Fruit fly (Drosophila melanogaster) whole organism, embryonic: Measurements from ENCODE around the gene CG33511.

ENCODE experiments used
- CG12659 ChIP-seq: fragments of 200-800 bp; sonication (Bioruptor generic); optimal IDR thresholded peaks from 3 replicates; lab custom pipeline; 2017; ENCODE audit warnings: mild to moderate bottlenecking, missing biosample characterization, missing genetic modification reagents, missing genetic modification characterization
- CG12942 ChIP-seq: fragments of 200-800 bp; sonication (Bioruptor generic); optimal IDR thresholded peaks from 3 replicates; lab custom pipeline; 2016; ENCODE audit warnings: missing biosample characterization, missing genetic modification characterization
- CG13287 ChIP-seq: fragments of 200-800 bp; sonication (Bioruptor generic); IDR thresholded peaks from 2 replicates; pipeline ENCODE4 v1.3.6; 2022; ENCODE audit warnings: missing biosample characterization, missing genetic modification characterization; ENCODE audit not compliant: partially characterized antibody
- CG13775 ChIP-seq: fragments of 200-800 bp; sonication (Bioruptor generic); optimal IDR thresholded peaks from 3 replicates; lab custom pipeline; 2017; ENCODE audit warnings: missing biosample characterization, mild to moderate bottlenecking, missing genetic modification characterization
- CG15479 ChIP-seq: fragments of 200-800 bp; sonication (Bioruptor generic); optimal IDR thresholded peaks from 3 replicates; lab custom pipeline; 2019; ENCODE audit warnings: missing biosample characterization, mild to moderate bottlenecking, missing genetic modification characterization, moderate library complexity
- CG2199 ChIP-seq: fragments of 200-800 bp; sonication (Bioruptor generic); IDR thresholded peaks from 3 replicates; pipeline ENCODE4 v1.3.6; 2022; ENCODE audit warnings: missing biosample characterization, missing genetic modification characterization
- CG3407 ChIP-seq: fragments of 200-800 bp; sonication (Bioruptor generic); optimal IDR thresholded peaks from 2 replicates; lab custom pipeline; 2018; ENCODE audit warnings: missing biosample characterization, mild to moderate bottlenecking, missing genetic modification characterization
- CG4328 ChIP-seq: fragments of 200-800 bp; sonication (Bioruptor generic); optimal IDR thresholded peaks from 3 replicates; lab custom pipeline; 2017; ENCODE audit warnings: missing biosample characterization, missing genetic modification reagents, missing genetic modification characterization
- CG4424 ChIP-seq: fragments of 200-800 bp; sonication (Bioruptor generic); optimal IDR thresholded peaks from 3 replicates; lab custom pipeline; 2016; ENCODE audit warnings: missing biosample characterization, missing genetic modification characterization
- CG5180 ChIP-seq: fragments of 200-800 bp; sonication (Bioruptor generic); optimal IDR thresholded peaks from 3 replicates; lab custom pipeline; 2017; ENCODE audit warnings: missing biosample characterization, missing genetic modification characterization, mild to moderate bottlenecking, moderate library complexity, missing genetic modification reagents
- CG7786 ChIP-seq: fragments of 200-800 bp; sonication (Bioruptor generic); optimal IDR thresholded peaks from 2 replicates; lab custom pipeline; 2016; ENCODE audit warnings: missing biosample characterization, missing genetic modification characterization
- GATAe ChIP-seq: fragments of 200-800 bp; sonication (Bioruptor generic); conservative IDR thresholded peaks from 2 replicates; pipeline ENCODE4 v1.3.6; 2022; ENCODE audit warnings: missing biosample characterization, missing genetic modification characterization
- Jarid2 ChIP-seq: fragments of 200-800 bp; sonication (Bioruptor generic); optimal IDR thresholded peaks from 3 replicates; lab custom pipeline; 2017; ENCODE audit warnings: mild to moderate bottlenecking, missing biosample characterization, missing genetic modification reagents, missing genetic modification characterization
- Med ChIP-seq: fragments of 200-800 bp; sonication (Bioruptor generic); peaks from one replicate; lab custom pipeline; 2016; ENCODE audit warnings: missing biosample characterization, missing genetic modification characterization, mild to moderate bottlenecking, inconsistent platforms, moderate library complexity
- NC2β ChIP-seq: fragments of 200-800 bp; sonication (Bioruptor generic); optimal IDR thresholded peaks from 2 replicates; lab custom pipeline; 2016; ENCODE audit warnings: missing biosample characterization, missing genetic modification characterization
- Nf-YC ChIP-seq: fragments of 200-800 bp; optimal IDR thresholded peaks from 3 replicates; lab custom pipeline; 2019; ENCODE audit warnings: missing biosample characterization, mild to moderate bottlenecking, missing genetic modification characterization, moderate library complexity
- NfI ChIP-seq: fragments of 200-800 bp; sonication (Bioruptor generic); optimal IDR thresholded peaks from 3 replicates; lab custom pipeline; 2018; ENCODE audit warnings: missing biosample characterization, mild to moderate bottlenecking, missing genetic modification characterization, moderate library complexity
- Side ChIP-seq: fragments of 200-800 bp; sonication (Bioruptor generic); optimal IDR thresholded peaks from 2 replicates; lab custom pipeline; 2016; ENCODE audit warnings: missing biosample characterization, missing genetic modification characterization
- Trl ChIP-seq, 3 experiments: fragments of >200 bp in 2 of 3; fragments of 200-800 bp in 1 of 3; sonication (Bioruptor generic) in 1 of 3; optimal IDR thresholded peaks; 2 replicates in 1 of 3; 3 replicates in 2 of 3; lab custom pipeline; 2016 to 2017; ENCODE audit warnings: missing biosample characterization in 1 of 3, missing genetic modification characterization in 1 of 3
- Xbp1 ChIP-seq: fragments of 200-800 bp; sonication (Bioruptor generic); optimal IDR thresholded peaks from 3 replicates; lab custom pipeline; 2016; ENCODE audit warnings: missing biosample characterization, mild to moderate bottlenecking, missing genetic modification characterization
- Xrp1 ChIP-seq: fragments of 200-800 bp; sonication (Bioruptor generic); IDR thresholded peaks from 2 replicates; pipeline ENCODE4 v1.3.6; 2022; ENCODE audit warnings: missing biosample characterization, missing genetic modification characterization
- ase ChIP-seq: fragments of 200-800 bp; sonication (Bioruptor generic); IDR thresholded peaks from 3 replicates; pipeline ENCODE4 v1.3.6; 2022; ENCODE audit warnings: missing biosample characterization, missing genetic modification characterization
- bcd ChIP-seq: fragments of 200-800 bp; sonication (Bioruptor generic); optimal IDR thresholded peaks from 2 replicates; lab custom pipeline; 2017; ENCODE audit warnings: missing biosample characterization, mild to moderate bottlenecking, missing genetic modification characterization
- bowl ChIP-seq: fragments of 200-800 bp; sonication (Bioruptor generic); IDR thresholded peaks from 2 replicates; pipeline ENCODE4 v1.3.6; 2022; ENCODE audit warnings: missing biosample characterization, missing genetic modification characterization
- bsh ChIP-seq, 2 experiments: fragments of 200-800 bp; sonication (Bioruptor generic); optimal IDR thresholded peaks; 2 replicates each; lab custom pipeline; 2017 to 2018; ENCODE audit warnings: mild to moderate bottlenecking in 2 of 2, missing biosample characterization in 2 of 2, missing genetic modification characterization in 2 of 2, moderate library complexity in 1 of 2
- chn ChIP-seq: fragments of 200-800 bp; sonication (Bioruptor generic); optimal IDR thresholded peaks from 2 replicates; lab custom pipeline; 2016; ENCODE audit warnings: missing biosample characterization, missing genetic modification characterization
- dan ChIP-seq: fragments of 200-800 bp; sonication (Bioruptor generic); IDR thresholded peaks from 2 replicates; pipeline ENCODE4 v1.3.6; 2022; ENCODE audit warnings: missing biosample characterization, missing genetic modification characterization
- danr ChIP-seq: fragments of 200-800 bp; sonication (Bioruptor generic); IDR thresholded peaks from 2 replicates; pipeline ENCODE4 v1.3.6; 2022; ENCODE audit warnings: missing biosample characterization, missing genetic modification characterization
- dmrt99B ChIP-seq: fragments of 200-800 bp; sonication (Bioruptor generic); optimal IDR thresholded peaks from 2 replicates; lab custom pipeline; 2018; ENCODE audit warnings: missing biosample characterization, mild to moderate bottlenecking, missing genetic modification characterization, moderate library complexity
- ems ChIP-seq: fragments of 200-800 bp; sonication (Bioruptor generic); optimal IDR thresholded peaks from 3 replicates; lab custom pipeline; 2016; ENCODE audit warnings: missing biosample characterization, missing genetic modification characterization
- eve ChIP-seq, 2 experiments: fragments of >200 bp; optimal IDR thresholded peaks; 2 replicates each; lab custom pipeline; 2017; ENCODE audit warnings: missing biosample characterization in 2 of 2, missing genetic modification characterization in 2 of 2
- fu2 ChIP-seq: fragments of 200-800 bp; sonication (Bioruptor generic); optimal IDR thresholded peaks from 2 replicates; lab custom pipeline; 2016; ENCODE audit warnings: missing biosample characterization, missing genetic modification characterization
- gem ChIP-seq: fragments of 200-800 bp; sonication (Bioruptor generic); optimal IDR thresholded peaks from 2 replicates; lab custom pipeline; 2019; ENCODE audit warnings: missing biosample characterization, mild to moderate bottlenecking, missing genetic modification characterization, moderate library complexity
- gro ChIP-seq: fragments of 200-800 bp; sonication (Bioruptor generic); optimal IDR thresholded peaks from 2 replicates; lab custom pipeline; 2016; ENCODE audit warnings: missing biosample characterization, missing genetic modification characterization
- jumu ChIP-seq: fragments of 200-800 bp; sonication (Bioruptor generic); optimal IDR thresholded peaks from 3 replicates; lab custom pipeline; 2016; ENCODE audit warnings: missing biosample characterization, missing genetic modification characterization
- klu ChIP-seq: fragments of 200-800 bp; sonication (Bioruptor generic); IDR thresholded peaks from 2 replicates; pipeline ENCODE4 v1.3.6; 2022; ENCODE audit warnings: missing biosample characterization, missing genetic modification characterization
- lab ChIP-seq: fragments of 200-800 bp; sonication (Bioruptor generic); optimal IDR thresholded peaks from 3 replicates; lab custom pipeline; 2017; ENCODE audit warnings: missing biosample characterization, missing genetic modification characterization, mild to moderate bottlenecking, moderate library complexity, missing genetic modification reagents
- maf-S ChIP-seq: fragments of 200-800 bp; sonication (Bioruptor generic); optimal IDR thresholded peaks from 2 replicates; lab custom pipeline; 2016; ENCODE audit warnings: missing biosample characterization, missing genetic modification characterization
- nom ChIP-seq: fragments of 200-800 bp; sonication (Bioruptor generic); optimal IDR thresholded peaks from 2 replicates; lab custom pipeline; 2017; ENCODE audit warnings: missing biosample characterization, missing genetic modification characterization, mild to moderate bottlenecking, moderate library complexity, missing genetic modification reagents
- pfk ChIP-seq: fragments of 200-800 bp; sonication (Bioruptor generic); optimal IDR thresholded peaks from 2 replicates; lab custom pipeline; 2018; ENCODE audit warnings: missing biosample characterization, mild to moderate bottlenecking, missing genetic modification characterization, moderate library complexity
- prd ChIP-seq, 3 experiments: fragments of >200 bp in 2 of 3; fragments of 200-800 bp in 1 of 3; sonication (Bioruptor generic) in 1 of 3; optimal IDR thresholded peaks in 2 of 3; IDR thresholded peaks in 1 of 3; 2 replicates in 2 of 3; 3 replicates in 1 of 3; pipeline versions ENCODE4 v1.3.6 to Lab custom; 2017 to 2022; ENCODE audit warnings: missing biosample characterization in 1 of 3, missing genetic modification characterization in 1 of 3
- schlank ChIP-seq: fragments of 200-800 bp; sonication (Bioruptor generic); optimal IDR thresholded peaks from 2 replicates; lab custom pipeline; 2018; ENCODE audit warnings: missing biosample characterization, mild to moderate bottlenecking, missing genetic modification characterization
- sd ChIP-seq: fragments of 200-800 bp; sonication (Bioruptor generic); optimal IDR thresholded peaks from 3 replicates; lab custom pipeline; 2018; ENCODE audit warnings: missing biosample characterization, mild to moderate bottlenecking, missing genetic modification characterization, moderate library complexity
- slou ChIP-seq: fragments of 200-800 bp; sonication (Bioruptor generic); optimal IDR thresholded peaks from 3 replicates; lab custom pipeline; 2016; ENCODE audit warnings: missing biosample characterization, missing genetic modification characterization
- so ChIP-seq: fragments of 200-800 bp; sonication (Bioruptor generic); IDR thresholded peaks from 3 replicates; pipeline ENCODE4 v1.3.6; 2022; ENCODE audit warnings: missing biosample characterization, missing genetic modification characterization
- stc ChIP-seq: fragments of 200-800 bp; sonication (Bioruptor generic); IDR thresholded peaks from 2 replicates; pipeline ENCODE4 v1.3.6; 2022; ENCODE audit warnings: missing biosample characterization, missing genetic modification characterization
- unpg ChIP-seq: fragments of 200-800 bp; sonication (Bioruptor generic); optimal IDR thresholded peaks from 3 replicates; lab custom pipeline; 2018; ENCODE audit warnings: missing biosample characterization, mild to moderate bottlenecking, missing genetic modification characterization, moderate library complexity
- z ChIP-seq: fragments of 200-800 bp; sonication (Bioruptor generic); IDR thresholded peaks from 3 replicates; pipeline ENCODE4 v1.3.6; 2022; ENCODE audit warnings: missing biosample characterization, missing genetic modification characterization
- zen ChIP-seq: fragments of 200-800 bp; sonication (Bioruptor generic); optimal IDR thresholded peaks from 3 replicates; lab custom pipeline; 2018; ENCODE audit warnings: missing biosample characterization, mild to moderate bottlenecking, missing genetic modification characterization, moderate library complexity

CG33511 gene

DNA sequence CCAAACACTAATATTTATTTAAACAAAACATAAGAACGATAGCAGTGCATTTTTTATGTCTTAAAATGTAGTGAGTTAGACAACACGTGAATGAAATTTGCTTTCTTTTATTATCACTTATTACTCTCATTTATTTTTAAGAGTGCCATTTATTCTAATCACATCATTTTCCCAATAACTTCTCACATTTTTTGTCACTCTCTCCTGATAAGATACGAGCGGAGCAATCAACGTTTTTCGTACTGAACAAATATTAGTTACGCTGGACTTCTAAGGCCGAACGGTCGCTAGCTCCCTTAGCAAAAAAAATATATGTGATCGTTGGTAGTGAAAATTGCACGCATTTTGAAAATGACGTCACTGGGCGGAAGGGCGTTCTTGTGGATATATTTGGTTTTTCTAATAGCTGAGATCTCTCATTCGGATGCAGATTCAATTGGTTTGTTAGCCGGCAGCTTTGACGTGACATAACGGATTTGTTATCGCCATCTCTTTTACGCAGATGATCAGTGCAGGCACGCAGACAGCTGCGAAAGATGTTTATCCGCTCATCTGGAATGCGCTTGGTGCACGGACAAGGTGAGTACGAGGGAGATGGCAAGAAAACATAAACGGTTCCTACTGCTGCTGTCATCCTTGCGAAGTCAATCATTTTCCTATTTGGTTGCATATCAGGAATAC, 29.4 kb downstream of the CG33511 start, which contains the start of gene Itgbn:
Gene Itgbn (plus strand): TSS at position 251 of the 681 bp plus-strand sequence.
- no peak for TF ChIP-seq chn (GFP tag; lab: Kevin White, UChicago)
- no peak for TF ChIP-seq CG13287
- TF ChIP-seq dmrt99B (tag; lab: Kevin White, UChicago): no peak
- TF ChIP-seq NC2β: no peak
- TF ChIP-seq bowl: no peak
- no peak for TF ChIP-seq nom
- TF ChIP-seq klu (GFP tag; lab: Robert Waterston, UW): no peak
- TF ChIP-seq ase (GFP tag; lab: Robert Waterston, UW): no peak
- no peak for TF ChIP-seq maf-S (GFP tag; lab: Kevin White, UChicago)
- TF ChIP-seq Jarid2 (GFP tag; lab: Kevin White, UChicago): peak; percentile 53
- TF ChIP-seq CG4328: no peak
- TF ChIP-seq prd (optimal IDR thresholded peaks at IDR 0.05; lab: Kevin White, UChicago): no peak
- TF ChIP-seq prd (GFP tag; IDR thresholded peaks at IDR 0.05; lab: Robert Waterston, UW): no peak
- TF ChIP-seq Side: no peak
- TF ChIP-seq Trl (optimal IDR thresholded peaks at IDR 0.05; lab: Kevin White, UChicago): peak in 1 of 2 experiments; percentile 20
- TF ChIP-seq Trl (GFP tag; optimal IDR thresholded peaks at IDR 0.05; lab: Kevin White, UChicago): no peak
- TF ChIP-seq dan (GFP tag; lab: Robert Waterston, UW): no peak
- TF ChIP-seq sd (tag; lab: Kevin White, UChicago): peak; percentile 54
- peak; percentile 65 for TF ChIP-seq Med (GFP tag; lab: Kevin White, UChicago)
- no peak for TF ChIP-seq pfk (GFP tag; lab: Kevin White, UChicago)
- TF ChIP-seq bsh (GFP tag; optimal IDR thresholded peaks at IDR 0.05; lab: Kevin White, UChicago): no peak
- no peak for TF ChIP-seq slou (GFP tag; lab: Kevin White, UChicago)
- TF ChIP-seq gro (GFP tag; lab: Kevin White, UChicago): peak; percentile 20
- TF ChIP-seq so (GFP tag; lab: Robert Waterston, UW): no peak
- no peak for TF ChIP-seq danr (GFP tag; lab: Robert Waterston, UW)
- TF ChIP-seq CG12659: no peak
- peak; percentile 58 for TF ChIP-seq CG15479 (GFP tag; lab: Kevin White, UChicago)
- no peak for TF ChIP-seq gem (tag; lab: Kevin White, UChicago)
- TF ChIP-seq stc (GFP tag; lab: Robert Waterston, UW): no peak
- TF ChIP-seq CG7786 (GFP tag; lab: Kevin White, UChicago): no peak
- TF ChIP-seq Nf-YC (tag; lab: Kevin White, UChicago): no peak
- TF ChIP-seq NfI (GFP tag; lab: Kevin White, UChicago): no peak
- 0 out of 3 replicates have a peak, but pooled peaks have one; percentile 80 for TF ChIP-seq CG2199
- TF ChIP-seq Xbp1 (GFP tag; lab: Kevin White, UChicago): no peak
- TF ChIP-seq CG3407 (GFP tag; lab: Kevin White, UChicago): no peak
- TF ChIP-seq zen (tag; lab: Kevin White, UChicago): peak; percentile 3
- TF ChIP-seq lab (GFP tag; lab: Kevin White, UChicago): no peak
- TF ChIP-seq bcd: no peak
- peak; percentile 30; the same call in 1 of the 2 replicates for TF ChIP-seq GATAe (GFP tag; lab: Robert Waterston, UW)
- TF ChIP-seq schlank (tag; lab: Kevin White, UChicago): no peak
- no peak for TF ChIP-seq fu2 (GFP tag; lab: Kevin White, UChicago)
- TF ChIP-seq unpg (GFP tag; lab: Kevin White, UChicago): no peak
- TF ChIP-seq ems (GFP tag; lab: Kevin White, UChicago): no peak
- TF ChIP-seq CG4424 (GFP tag; lab: Kevin White, UChicago): no peak
- TF ChIP-seq CG12942 (GFP tag; lab: Kevin White, UChicago): no peak
- TF ChIP-seq Xrp1 (GFP tag; lab: Robert Waterston, UW): no peak
- TF ChIP-seq CG13775 (GFP tag; lab: Kevin White, UChicago): no peak
- no peak for TF ChIP-seq jumu (GFP tag; lab: Kevin White, UChicago)
- peak in 1 of 2 experiments; percentile 40 for TF ChIP-seq eve (GFP tag; optimal IDR thresholded peaks at IDR 0.05; lab: Kevin White, UChicago)
- TF ChIP-seq CG5180 (GFP tag; lab: Kevin White, UChicago): no peak
- TF ChIP-seq z: no peak
